Fruit fly (Drosophila melanogaster): ENCODE results near the gene Snx6.

- TF ChIP-seq Abd-B (GFP tag; optimal IDR thresholded peaks at IDR 0.05): no peak
- TF ChIP-seq psq (GFP tag; optimal IDR thresholded peaks at IDR 0.05): no peak
- TF ChIP-seq jim (GFP tag; optimal IDR thresholded peaks at IDR 0.05): no peak
- TF ChIP-seq CrebA (GFP tag; optimal IDR thresholded peaks at IDR 0.05; ENCODE audit: borderline replicate concordance): no peak
- no peak for TF ChIP-seq tai (GFP tag; optimal IDR thresholded peaks at IDR 0.05)
- no peak for TF ChIP-seq HLH106 (tag; optimal IDR thresholded peaks at IDR 0.05)
Measured at dm6 chr2L:8171544-8171943, 49.0 kb downstream of the Snx6 start.

Data from whole organism, wandering third instar larva.